Fruit fly (Drosophila melanogaster) whole organism, embryonic: ENCODE data around the gene CaBP1.
A peak's percentile ranks its signal among the peaks of the same experiment; 100 is the strongest.

ENCODE experiments used
- Antp ChIP-seq: fragments of 200-800 bp; sonication (Bioruptor generic); optimal IDR thresholded peaks from 3 replicates; lab custom pipeline; 2016; ENCODE audit warnings: missing biosample characterization, missing genetic modification characterization
- Atf-2 ChIP-seq: fragments of 200-800 bp; sonication (Bioruptor generic); optimal IDR thresholded peaks from 2 replicates; lab custom pipeline; 2016; ENCODE audit warnings: missing biosample characterization, missing genetic modification characterization
- Awh ChIP-seq: fragments of 200-800 bp; sonication (Bioruptor generic); IDR thresholded peaks from 2 replicates; pipeline ENCODE4, ENCODE4 v1.3.6; 2022; ENCODE audit warnings: missing biosample characterization, missing genetic modification characterization
- Bgb ChIP-seq: fragments of 200-800 bp; sonication (Bioruptor generic); IDR thresholded peaks from 2 replicates; pipeline ENCODE4 v1.3.6; 2022; ENCODE audit warnings: missing biosample characterization, missing genetic modification characterization; ENCODE audit not compliant: partially characterized antibody
- CG10321 ChIP-seq: fragments of 200-800 bp; sonication (Bioruptor generic); IDR thresholded peaks from 2 replicates; pipeline ENCODE4 v1.3.6; 2022; ENCODE audit warnings: missing biosample characterization, missing genetic modification characterization
- CG12219 ChIP-seq: fragments of 200-800 bp; sonication (Bioruptor generic); optimal IDR thresholded peaks from 3 replicates; lab custom pipeline; 2018; ENCODE audit warnings: missing biosample characterization, mild to moderate bottlenecking, missing genetic modification characterization
- CG12236 ChIP-seq: fragments of 200-800 bp; sonication (Bioruptor generic); optimal IDR thresholded peaks from 2 replicates; lab custom pipeline; 2016; ENCODE audit warnings: missing biosample characterization, missing genetic modification characterization
- CG12299 ChIP-seq: fragments of 200-800 bp; sonication (Bioruptor generic); optimal IDR thresholded peaks from 2 replicates; lab custom pipeline; 2018; ENCODE audit warnings: missing biosample characterization, mild to moderate bottlenecking, missing genetic modification characterization
- CG12744 ChIP-seq: fragments of 200-800 bp; sonication (Bioruptor generic); optimal IDR thresholded peaks from 2 replicates; lab custom pipeline; 2016; ENCODE audit warnings: missing biosample characterization, missing genetic modification characterization
- CG13287 ChIP-seq: fragments of 200-800 bp; sonication (Bioruptor generic); IDR thresholded peaks from 2 replicates; pipeline ENCODE4 v1.3.6; 2022; ENCODE audit warnings: missing biosample characterization, missing genetic modification characterization; ENCODE audit not compliant: partially characterized antibody
- CG15011 ChIP-seq: fragments of 200-800 bp; sonication (Bioruptor generic); optimal IDR thresholded peaks from 3 replicates; lab custom pipeline; 2018; ENCODE audit warnings: missing biosample characterization, mild to moderate bottlenecking, missing genetic modification characterization
- CG16779 ChIP-seq: fragments of 200-800 bp; sonication (Bioruptor generic); IDR thresholded peaks from 2 replicates; pipeline ENCODE4 v1.3.6; 2022; ENCODE audit warnings: missing biosample characterization, missing genetic modification characterization
- CG16815 ChIP-seq: fragments of 200-800 bp; sonication (Bioruptor generic); optimal IDR thresholded peaks from 3 replicates; lab custom pipeline; 2017; ENCODE audit warnings: missing biosample characterization, mild to moderate bottlenecking, missing genetic modification characterization
- CG1792 ChIP-seq: fragments of 200-800 bp; sonication (Bioruptor generic); optimal IDR thresholded peaks from 2 replicates; lab custom pipeline; 2016; ENCODE audit warnings: missing biosample characterization, missing genetic modification characterization
- CG3163 ChIP-seq: fragments of 200-800 bp; sonication (Bioruptor generic); optimal IDR thresholded peaks from 3 replicates; lab custom pipeline; 2016; ENCODE audit warnings: missing biosample characterization, missing genetic modification characterization
- CG3726 ChIP-seq: fragments of 200-800 bp; sonication (Bioruptor generic); IDR thresholded peaks from 3 replicates; pipeline ENCODE4, ENCODE4 v1.3.6; 2022; ENCODE audit warnings: missing biosample characterization, missing genetic modification characterization
- CG3995 ChIP-seq: fragments of 200-800 bp; sonication (Bioruptor generic); optimal IDR thresholded peaks from 3 replicates; lab custom pipeline; 2016; ENCODE audit warnings: missing biosample characterization, missing genetic modification characterization
- CG5245 ChIP-seq: fragments of 200-800 bp; sonication (Bioruptor generic); optimal IDR thresholded peaks from 3 replicates; lab custom pipeline; 2016; ENCODE audit warnings: missing biosample characterization, missing genetic modification characterization
- CG9609 ChIP-seq: fragments of 200-800 bp; sonication (Bioruptor generic); optimal IDR thresholded peaks from 3 replicates; lab custom pipeline; 2016; ENCODE audit warnings: missing biosample characterization, missing genetic modification characterization
- CG9727 ChIP-seq: fragments of 200-800 bp; sonication (Bioruptor generic); optimal IDR thresholded peaks from 3 replicates; lab custom pipeline; 2017; ENCODE audit warnings: missing biosample characterization, mild to moderate bottlenecking, missing genetic modification characterization
- CTCF ChIP-seq: fragments of 200-800 bp; sonication (Bioruptor generic); optimal IDR thresholded peaks from 2 replicates; lab custom pipeline; 2017; ENCODE audit warnings: missing biosample characterization, mild to moderate bottlenecking, missing genetic modification characterization, moderate library complexity
- Camta ChIP-seq: fragments of 200-800 bp; sonication (Bioruptor generic); optimal IDR thresholded peaks from 2 replicates; lab custom pipeline; 2016; ENCODE audit warnings: missing biosample characterization, missing genetic modification characterization
- CrebB ChIP-seq: fragments of 200-800 bp; sonication (Bioruptor generic); optimal IDR thresholded peaks from 3 replicates; lab custom pipeline; 2018; ENCODE audit warnings: missing biosample characterization, mild to moderate bottlenecking, missing genetic modification characterization
- Ets65A ChIP-seq: fragments of 200-800 bp; sonication (Bioruptor generic); peaks from one replicate; lab custom pipeline; 2016; ENCODE audit warnings: missing biosample characterization, missing genetic modification characterization
- Ets97D ChIP-seq: fragments of 200-800 bp; sonication (Bioruptor generic); optimal IDR thresholded peaks from 3 replicates; lab custom pipeline; 2016; ENCODE audit warnings: missing biosample characterization, missing genetic modification characterization
- HHEX ChIP-seq: fragments of 200-800 bp; sonication (Bioruptor generic); optimal IDR thresholded peaks from 3 replicates; lab custom pipeline; 2017; ENCODE audit warnings: missing biosample characterization, mild to moderate bottlenecking, missing genetic modification characterization, missing genetic modification reagents
- HLH54F ChIP-seq: fragments of 200-800 bp; sonication (Bioruptor generic); optimal IDR thresholded peaks from 3 replicates; lab custom pipeline; 2016; ENCODE audit warnings: missing biosample characterization, missing genetic modification characterization
- NK7.1 ChIP-seq: fragments of 200-800 bp; sonication (Bioruptor generic); optimal IDR thresholded peaks from 3 replicates; lab custom pipeline; 2016; ENCODE audit warnings: missing biosample characterization, missing genetic modification characterization
- Oli ChIP-seq: fragments of 200-800 bp; sonication (Bioruptor generic); optimal IDR thresholded peaks from 2 replicates; lab custom pipeline; 2018; ENCODE audit warnings: missing biosample characterization, mild to moderate bottlenecking, missing genetic modification characterization, moderate library complexity
- Opbp ChIP-seq: fragments of 200-800 bp; sonication (Bioruptor generic); IDR thresholded peaks from 3 replicates; pipeline ENCODE4 v1.3.6; 2022; ENCODE audit warnings: missing biosample characterization, missing genetic modification characterization; ENCODE audit not compliant: partially characterized antibody
- Pdp1 ChIP-seq, 2 experiments: fragments of 200-800 bp; sonication (Bioruptor generic); optimal IDR thresholded peaks; 3 replicates each; lab custom pipeline; 2016; ENCODE audit warnings: missing biosample characterization in 2 of 2, missing genetic modification characterization in 2 of 2, mild to moderate bottlenecking in 1 of 2, moderate library complexity in 1 of 2
- Poxn ChIP-seq: fragments of 200-800 bp; sonication (Bioruptor generic); IDR thresholded peaks from 2 replicates; pipeline ENCODE4 v1.3.6; 2022; ENCODE audit warnings: missing biosample characterization, missing genetic modification characterization
- Ptx1 ChIP-seq: fragments of 200-800 bp; sonication (Bioruptor generic); IDR thresholded peaks from 2 replicates; pipeline ENCODE4 v1.3.6; 2022; ENCODE audit warnings: missing biosample characterization, missing genetic modification characterization
- ara ChIP-seq: fragments of 200-800 bp; sonication (Bioruptor generic); IDR thresholded peaks from 2 replicates; pipeline ENCODE4 v1.3.6; 2022; ENCODE audit warnings: missing biosample characterization, missing genetic modification characterization
- bab2 ChIP-seq: fragments of 200-800 bp; sonication (Bioruptor generic); optimal IDR thresholded peaks from 2 replicates; lab custom pipeline; 2016; ENCODE audit warnings: missing biosample characterization, missing genetic modification characterization
- bbx ChIP-seq: fragments of 200-800 bp; sonication (Bioruptor generic); IDR thresholded peaks from 2 replicates; pipeline ENCODE4 v1.3.6; 2022; ENCODE audit warnings: missing biosample characterization, missing genetic modification characterization; ENCODE audit not compliant: partially characterized antibody
- br ChIP-seq: fragments of >200 bp; optimal IDR thresholded peaks from 2 replicates; lab custom pipeline; 2017
- cg ChIP-seq: fragments of 200-800 bp; sonication (Bioruptor generic); optimal IDR thresholded peaks from 3 replicates; lab custom pipeline; 2019; ENCODE audit warnings: missing biosample characterization, mild to moderate bottlenecking, missing genetic modification characterization, moderate library complexity
- crp ChIP-seq, 2 experiments: fragments of 200-800 bp; sonication (Bioruptor generic); optimal IDR thresholded peaks; 2 replicates in 1 of 2; 3 replicates in 1 of 2; lab custom pipeline; 2017; ENCODE audit warnings: missing biosample characterization in 2 of 2, missing genetic modification characterization in 2 of 2, mild to moderate bottlenecking in 1 of 2, moderate library complexity in 1 of 2
- dimm ChIP-seq: fragments of 200-800 bp; sonication (Bioruptor generic); IDR thresholded peaks from 2 replicates; pipeline ENCODE4 v1.3.6; 2022; ENCODE audit warnings: missing biosample characterization, missing genetic modification characterization
- dmrt11E ChIP-seq: fragments of 200-800 bp; sonication (Bioruptor generic); optimal IDR thresholded peaks from 3 replicates; lab custom pipeline; 2018; ENCODE audit warnings: missing biosample characterization, mild to moderate bottlenecking, missing genetic modification characterization, moderate library complexity
- ewg ChIP-seq: fragments of 200-800 bp; sonication (Bioruptor generic); optimal IDR thresholded peaks from 3 replicates; lab custom pipeline; 2017; ENCODE audit warnings: mild to moderate bottlenecking, missing biosample characterization, missing genetic modification reagents, missing genetic modification characterization
- fd102C ChIP-seq: fragments of 200-800 bp; sonication (Bioruptor generic); optimal IDR thresholded peaks from 2 replicates; lab custom pipeline; 2018; ENCODE audit warnings: missing biosample characterization, mild to moderate bottlenecking, missing genetic modification characterization, moderate library complexity
- fu2 ChIP-seq: fragments of 200-800 bp; sonication (Bioruptor generic); optimal IDR thresholded peaks from 2 replicates; lab custom pipeline; 2016; ENCODE audit warnings: missing biosample characterization, missing genetic modification characterization
- gcm2 ChIP-seq: fragments of 200-800 bp; sonication (Bioruptor generic); optimal IDR thresholded peaks from 2 replicates; lab custom pipeline; 2016; ENCODE audit warnings: missing biosample characterization, missing genetic modification characterization
- lilli ChIP-seq: fragments of 200-800 bp; sonication (Bioruptor generic); optimal IDR thresholded peaks from 3 replicates; lab custom pipeline; 2016; ENCODE audit warnings: missing biosample characterization, missing genetic modification characterization
- pho ChIP-seq: fragments of 200-800 bp; sonication (Bioruptor generic); optimal IDR thresholded peaks from 2 replicates; lab custom pipeline; 2016; ENCODE audit warnings: missing biosample characterization, missing genetic modification characterization
- sna ChIP-seq: fragments of 200-800 bp; sonication (Bioruptor generic); IDR thresholded peaks from 2 replicates; pipeline ENCODE4 v1.3.6; 2022; ENCODE audit warnings: missing biosample characterization, missing genetic modification characterization; ENCODE audit not compliant: partially characterized antibody
- tna ChIP-seq: fragments of 200-800 bp; sonication (Bioruptor generic); IDR thresholded peaks from 2 replicates; pipeline ENCODE4 v1.3.6; 2022; ENCODE audit warnings: missing biosample characterization, missing genetic modification characterization; ENCODE audit not compliant: partially characterized antibody
- zfh1 ChIP-seq: fragments of 200-800 bp; sonication (Bioruptor generic); IDR thresholded peaks from 3 replicates; pipeline ENCODE4 v1.3.6; 2022; ENCODE audit warnings: missing biosample characterization, missing genetic modification characterization

The CaBP1 gene

dm6 chr2L:16350742-16351568, 5.6 kb downstream of the CaBP1 start (continued):
- TF ChIP-seq CG5245 (GFP tag; lab: Kevin White, UChicago) (peak; percentile 99), HHEX (GFP tag; lab: Kevin White, UChicago) (peak; percentile 99), CG13287 (GFP tag; lab: Robert Waterston, UW) (peak; percentile 28), cg (peak; percentile 85), Antp (GFP tag; lab: Kevin White, UChicago) (peak; percentile 97), CG15011 (GFP tag; lab: Kevin White, UChicago) (peak; percentile 99), lilli (peak; percentile 99), dimm (GFP tag; lab: Robert Waterston, UW) (peak; percentile 97), CG16779 (peak; percentile 98), tna (GFP tag; lab: Robert Waterston, UW) (no peak), pho (GFP tag; lab: Kevin White, UChicago) (peak; percentile 98), HLH54F (GFP tag; lab: Kevin White, UChicago) (peak; percentile 98), Oli (tag; lab: Kevin White, UChicago) (peak; percentile 99), CG9609 (GFP tag; lab: Kevin White, UChicago) (peak; percentile 97), Ptx1 (GFP tag; lab: Robert Waterston, UW) (peak; percentile 98), Ets65A (GFP tag; lab: Kevin White, UChicago) (peak; percentile 100), CG16815 (GFP tag; lab: Kevin White, UChicago) (peak; percentile 98), bbx (GFP tag; lab: Robert Waterston, UW) (no peak), CG3726 (GFP tag; lab: Robert Waterston, UW) (peak; percentile 98), CG3163 (peak; percentile 89), bab2 (GFP tag; lab: Kevin White, UChicago) (peak; percentile 98), CTCF (GFP tag; lab: Kevin White, UChicago) (peak; percentile 71), CG10321 (GFP tag; lab: Robert Waterston, UW) (peak; percentile 88), dmrt11E (tag; lab: Kevin White, UChicago) (peak; percentile 99), crp (GFP tag; optimal IDR thresholded peaks at IDR 0.05; lab: Kevin White, UChicago) (peak in 1 of 2 experiments; percentile 73), CG12299 (tag; lab: Kevin White, UChicago) (peak; percentile 99), CG9727 (GFP tag; lab: Kevin White, UChicago) (peak; percentile 99), Atf-2 (GFP tag; lab: Kevin White, UChicago) (peak; percentile 98), CG3995 (GFP tag; lab: Kevin White, UChicago) (peak; percentile 85), br (lab: Kevin White, UChicago) (no peak), Pdp1 (GFP tag; optimal IDR thresholded peaks at IDR 0.05; lab: Kevin White, UChicago) (peak; percentile 98), Opbp (GFP tag; lab: Robert Waterston, UW) (no peak), Bgb (GFP tag; lab: Robert Waterston, UW) (no peak), zfh1 (GFP tag; lab: Robert Waterston, UW) (peak; percentile 99), Poxn (GFP tag; lab: Robert Waterston, UW) (peak; percentile 95), CrebB (peak; percentile 99), ewg (peak; percentile 97), sna (GFP tag; lab: Robert Waterston, UW) (no peak), CG12219 (GFP tag; lab: Kevin White, UChicago) (peak; percentile 99), fu2 (GFP tag; lab: Kevin White, UChicago) (peak; percentile 97), NK7.1 (peak; percentile 97), ara (GFP tag; lab: Robert Waterston, UW) (peak; percentile 99), CG12744 (GFP tag; lab: Kevin White, UChicago) (peak; percentile 98), Ets97D (GFP tag; lab: Kevin White, UChicago) (peak; percentile 94), CG1792 (GFP tag; lab: Kevin White, UChicago) (peak; percentile 96), Awh (GFP tag; lab: Robert Waterston, UW) (peak; percentile 99), Camta (GFP tag; lab: Kevin White, UChicago) (peak; percentile 98), fd102C (GFP tag; lab: Kevin White, UChicago) (peak; percentile 92), CG12236 (GFP tag; lab: Kevin White, UChicago) (peak; percentile 94), gcm2 (GFP tag; lab: Kevin White, UChicago) (peak; percentile 99)
